Fruit fly (Drosophila melanogaster) whole organism, embryonic: ENCODE results near the gene Kaz-m1.
A peak's percentile ranks its signal among the peaks of the same experiment; 100 is the strongest.

Experiments used
- Asciz ChIP-seq: fragments of 200-800 bp; sonication (Bioruptor generic); optimal IDR thresholded peaks from 2 replicates; lab custom pipeline; 2017; ENCODE audit warnings: missing biosample characterization, mild to moderate bottlenecking, missing genetic modification characterization, missing genetic modification reagents
- Bgb ChIP-seq: fragments of 200-800 bp; sonication (Bioruptor generic); IDR thresholded peaks from 2 replicates; pipeline ENCODE4 v1.3.6; 2022; ENCODE audit warnings: missing biosample characterization, missing genetic modification characterization; ENCODE audit not compliant: partially characterized antibody
- Blimp-1 ChIP-seq: fragments of 200-800 bp; sonication (Bioruptor generic); optimal IDR thresholded peaks from 3 replicates; lab custom pipeline; 2018; ENCODE audit warnings: missing biosample characterization, missing genetic modification characterization, mild to moderate bottlenecking, moderate library complexity, missing genetic modification reagents
- C15 ChIP-seq: fragments of 200-800 bp; sonication (Bioruptor generic); IDR thresholded peaks from 3 replicates; pipeline ENCODE4 v1.3.6; 2022; ENCODE audit warnings: missing biosample characterization, missing genetic modification characterization
- CG10267 ChIP-seq: fragments of 200-800 bp; sonication (Bioruptor generic); optimal IDR thresholded peaks from 2 replicates; lab custom pipeline; 2018; ENCODE audit warnings: missing biosample characterization, mild to moderate bottlenecking, missing genetic modification characterization, moderate library complexity
- CG10565 ChIP-seq: fragments of 200-800 bp; sonication (Bioruptor generic); optimal IDR thresholded peaks from 3 replicates; lab custom pipeline; 2016; ENCODE audit warnings: missing biosample characterization, mild to moderate bottlenecking, missing genetic modification characterization
- CG12299 ChIP-seq: fragments of 200-800 bp; sonication (Bioruptor generic); optimal IDR thresholded peaks from 2 replicates; lab custom pipeline; 2018; ENCODE audit warnings: missing biosample characterization, mild to moderate bottlenecking, missing genetic modification characterization
- CG12391 ChIP-seq: fragments of 200-800 bp; sonication (Bioruptor generic); optimal IDR thresholded peaks from 3 replicates; lab custom pipeline; 2018; ENCODE audit warnings: missing biosample characterization, mild to moderate bottlenecking, missing genetic modification characterization, moderate library complexity
- CG14441 ChIP-seq: fragments of 200-800 bp; sonication (Bioruptor generic); IDR thresholded peaks from 2 replicates; pipeline ENCODE4 v1.3.6; 2022; ENCODE audit warnings: missing biosample characterization, missing genetic modification characterization
- CG15011 ChIP-seq: fragments of 200-800 bp; sonication (Bioruptor generic); optimal IDR thresholded peaks from 3 replicates; lab custom pipeline; 2018; ENCODE audit warnings: missing biosample characterization, mild to moderate bottlenecking, missing genetic modification characterization
- CG17612 ChIP-seq: fragments of 200-800 bp; sonication (Bioruptor generic); IDR thresholded peaks from 2 replicates; pipeline ENCODE4 v1.3.6; 2022; ENCODE audit warnings: missing biosample characterization, missing genetic modification characterization
- CG17802 ChIP-seq: fragments of 200-800 bp; sonication (Bioruptor generic); optimal IDR thresholded peaks from 2 replicates; lab custom pipeline; 2018; ENCODE audit warnings: missing biosample characterization, mild to moderate bottlenecking, missing genetic modification characterization, moderate library complexity
- CG1792 ChIP-seq: fragments of 200-800 bp; sonication (Bioruptor generic); optimal IDR thresholded peaks from 2 replicates; lab custom pipeline; 2016; ENCODE audit warnings: missing biosample characterization, missing genetic modification characterization
- CG18476 ChIP-seq: fragments of 200-800 bp; sonication (Bioruptor generic); optimal IDR thresholded peaks from 2 replicates; lab custom pipeline; 2016; ENCODE audit warnings: missing biosample characterization, mild to moderate bottlenecking, missing genetic modification characterization
- CG2120 ChIP-seq: fragments of 200-800 bp; sonication (Bioruptor generic); optimal IDR thresholded peaks from 3 replicates; lab custom pipeline; 2016; ENCODE audit warnings: missing biosample characterization, missing genetic modification characterization
- CG3065 ChIP-seq: fragments of 200-800 bp; sonication (Bioruptor generic); optimal IDR thresholded peaks from 2 replicates; lab custom pipeline; 2016; ENCODE audit warnings: missing biosample characterization, missing genetic modification characterization
- CG3163 ChIP-seq: fragments of 200-800 bp; sonication (Bioruptor generic); optimal IDR thresholded peaks from 3 replicates; lab custom pipeline; 2016; ENCODE audit warnings: missing biosample characterization, missing genetic modification characterization
- CG3281 ChIP-seq: fragments of 200-800 bp; sonication (Bioruptor generic); optimal IDR thresholded peaks from 3 replicates; lab custom pipeline; 2017; ENCODE audit warnings: missing biosample characterization, mild to moderate bottlenecking, missing genetic modification characterization
- CG34376 ChIP-seq: fragments of 200-800 bp; sonication (Bioruptor generic); optimal IDR thresholded peaks from 2 replicates; lab custom pipeline; 2018; ENCODE audit warnings: missing biosample characterization, mild to moderate bottlenecking, missing genetic modification characterization
- CG4282 ChIP-seq: fragments of 200-800 bp; sonication (Bioruptor generic); optimal IDR thresholded peaks from 2 replicates; lab custom pipeline; 2016; ENCODE audit warnings: missing biosample characterization, missing genetic modification characterization
- CG6254 ChIP-seq: fragments of 200-800 bp; sonication (Bioruptor generic); optimal IDR thresholded peaks from 3 replicates; lab custom pipeline; 2017; ENCODE audit warnings: mild to moderate bottlenecking, missing biosample characterization, missing genetic modification reagents, missing genetic modification characterization
- CG6689 ChIP-seq: fragments of 200-800 bp; sonication (Bioruptor generic); IDR thresholded peaks from 2 replicates; pipeline ENCODE4 v1.3.6; 2022; ENCODE audit warnings: missing biosample characterization, missing genetic modification characterization
- CG7839 ChIP-seq: fragments of 200-800 bp; sonication (Bioruptor generic); optimal IDR thresholded peaks from 3 replicates; lab custom pipeline; 2018; ENCODE audit warnings: missing biosample characterization, mild to moderate bottlenecking, missing genetic modification characterization, moderate library complexity
- CG9215 ChIP-seq: fragments of 200-800 bp; sonication (Bioruptor generic); IDR thresholded peaks from 2 replicates; pipeline ENCODE4 v1.3.6; 2022; ENCODE audit warnings: missing biosample characterization, missing genetic modification characterization
- CG9437 ChIP-seq: fragments of 200-800 bp; sonication (Bioruptor generic); optimal IDR thresholded peaks from 2 replicates; lab custom pipeline; 2018; ENCODE audit warnings: missing biosample characterization, mild to moderate bottlenecking, missing genetic modification characterization
- Ets97D ChIP-seq: fragments of 200-800 bp; sonication (Bioruptor generic); optimal IDR thresholded peaks from 3 replicates; lab custom pipeline; 2016; ENCODE audit warnings: missing biosample characterization, missing genetic modification characterization
- Hr39 ChIP-seq: fragments of >200 bp; optimal IDR thresholded peaks from 2 replicates; lab custom pipeline; 2017
- Lpt ChIP-seq: fragments of >200 bp; optimal IDR thresholded peaks from 2 replicates; lab custom pipeline; 2018; ENCODE audit warnings: missing biosample characterization, missing genetic modification characterization
- Mes4 ChIP-seq: fragments of 200-800 bp; sonication (Bioruptor generic); optimal IDR thresholded peaks from 2 replicates; lab custom pipeline; 2016; ENCODE audit warnings: missing biosample characterization, missing genetic modification characterization
- Nf-YC ChIP-seq: fragments of 200-800 bp; optimal IDR thresholded peaks from 3 replicates; lab custom pipeline; 2019; ENCODE audit warnings: missing biosample characterization, mild to moderate bottlenecking, missing genetic modification characterization, moderate library complexity
- Side ChIP-seq: fragments of 200-800 bp; sonication (Bioruptor generic); optimal IDR thresholded peaks from 2 replicates; lab custom pipeline; 2016; ENCODE audit warnings: missing biosample characterization, missing genetic modification characterization
- Sin3A ChIP-seq: fragments of >200 bp; optimal IDR thresholded peaks from 2 replicates; lab custom pipeline; 2018
- Sry-δ ChIP-seq: fragments of 200-800 bp; sonication (Bioruptor generic); optimal IDR thresholded peaks from 2 replicates; lab custom pipeline; 2016; ENCODE audit warnings: missing biosample characterization, missing genetic modification characterization
- Vsx1 ChIP-seq: fragments of 200-800 bp; sonication (Bioruptor generic); optimal IDR thresholded peaks from 2 replicates; lab custom pipeline; 2017; ENCODE audit warnings: missing biosample characterization, mild to moderate bottlenecking, missing genetic modification characterization, missing genetic modification reagents
- bbx ChIP-seq: fragments of 200-800 bp; sonication (Bioruptor generic); IDR thresholded peaks from 2 replicates; pipeline ENCODE4 v1.3.6; 2022; ENCODE audit warnings: missing biosample characterization, missing genetic modification characterization; ENCODE audit not compliant: partially characterized antibody
- bowl ChIP-seq: fragments of 200-800 bp; sonication (Bioruptor generic); IDR thresholded peaks from 2 replicates; pipeline ENCODE4 v1.3.6; 2022; ENCODE audit warnings: missing biosample characterization, missing genetic modification characterization
- chif ChIP-seq, 2 experiments: fragments of 200-800 bp; sonication (Bioruptor generic); optimal IDR thresholded peaks; 3 replicates each; lab custom pipeline; 2016; ENCODE audit warnings: missing biosample characterization in 2 of 2, missing genetic modification characterization in 2 of 2
- jumu ChIP-seq: fragments of 200-800 bp; sonication (Bioruptor generic); optimal IDR thresholded peaks from 3 replicates; lab custom pipeline; 2016; ENCODE audit warnings: missing biosample characterization, missing genetic modification characterization
- lbe ChIP-seq: fragments of 200-800 bp; sonication (Bioruptor generic); optimal IDR thresholded peaks from 2 replicates; lab custom pipeline; 2016; ENCODE audit warnings: missing biosample characterization, mild to moderate bottlenecking, missing genetic modification characterization
- lmd ChIP-seq: fragments of 200-800 bp; sonication (Bioruptor generic); IDR thresholded peaks from 2 replicates; pipeline ENCODE4 v1.3.6; 2022; ENCODE audit warnings: missing biosample characterization, missing genetic modification characterization
- lola ChIP-seq, 3 experiments: fragments of >200 bp in 2 of 3; fragments of 200-800 bp in 1 of 3; sonication (Bioruptor generic) in 1 of 3; optimal IDR thresholded peaks; 2 replicates each; lab custom pipeline; 2017 to 2019; ENCODE audit warnings: missing biosample characterization in 3 of 3, missing genetic modification characterization in 3 of 3, mild to moderate bottlenecking in 1 of 3, moderate library complexity in 1 of 3
- row ChIP-seq: fragments of 200-800 bp; sonication (Bioruptor generic); IDR thresholded peaks from 3 replicates; pipeline ENCODE4 v1.3.6; 2022; ENCODE audit warnings: missing biosample characterization, missing genetic modification characterization
- sens-2 ChIP-seq: fragments of 200-800 bp; sonication (Bioruptor generic); IDR thresholded peaks from 2 replicates; pipeline ENCODE4 v1.3.6; 2022; ENCODE audit warnings: missing biosample characterization, missing genetic modification characterization
- seq ChIP-seq: fragments of 200-800 bp; sonication (Bioruptor generic); IDR thresholded peaks from 2 replicates; pipeline ENCODE4 v1.3.6; 2022; ENCODE audit warnings: missing biosample characterization, missing genetic modification characterization
- slbo ChIP-seq: fragments of 200-800 bp; sonication (Bioruptor generic); IDR thresholded peaks from 2 replicates; pipeline ENCODE4 v1.3.6; 2022; ENCODE audit warnings: missing biosample characterization, missing genetic modification characterization
- so ChIP-seq: fragments of 200-800 bp; sonication (Bioruptor generic); IDR thresholded peaks from 3 replicates; pipeline ENCODE4 v1.3.6; 2022; ENCODE audit warnings: missing biosample characterization, missing genetic modification characterization
- stwl ChIP-seq: fragments of 200-800 bp; sonication (Bioruptor generic); optimal IDR thresholded peaks from 3 replicates; lab custom pipeline; 2018; ENCODE audit warnings: missing biosample characterization, mild to moderate bottlenecking, missing genetic modification characterization, moderate library complexity
- tap ChIP-seq: fragments of 200-800 bp; optimal IDR thresholded peaks from 3 replicates; lab custom pipeline; 2019; ENCODE audit warnings: missing biosample characterization, mild to moderate bottlenecking, missing genetic modification characterization, moderate library complexity
- trh ChIP-seq: fragments of 200-800 bp; sonication (Bioruptor generic); optimal IDR thresholded peaks from 2 replicates; lab custom pipeline; 2016; ENCODE audit warnings: missing biosample characterization, missing genetic modification characterization
- wor ChIP-seq: fragments of 200-800 bp; sonication (Bioruptor generic); IDR thresholded peaks from 2 replicates; pipeline ENCODE4 v1.3.6; 2022; ENCODE audit warnings: missing biosample characterization, missing genetic modification characterization

The Kaz-m1 gene

DNA sequence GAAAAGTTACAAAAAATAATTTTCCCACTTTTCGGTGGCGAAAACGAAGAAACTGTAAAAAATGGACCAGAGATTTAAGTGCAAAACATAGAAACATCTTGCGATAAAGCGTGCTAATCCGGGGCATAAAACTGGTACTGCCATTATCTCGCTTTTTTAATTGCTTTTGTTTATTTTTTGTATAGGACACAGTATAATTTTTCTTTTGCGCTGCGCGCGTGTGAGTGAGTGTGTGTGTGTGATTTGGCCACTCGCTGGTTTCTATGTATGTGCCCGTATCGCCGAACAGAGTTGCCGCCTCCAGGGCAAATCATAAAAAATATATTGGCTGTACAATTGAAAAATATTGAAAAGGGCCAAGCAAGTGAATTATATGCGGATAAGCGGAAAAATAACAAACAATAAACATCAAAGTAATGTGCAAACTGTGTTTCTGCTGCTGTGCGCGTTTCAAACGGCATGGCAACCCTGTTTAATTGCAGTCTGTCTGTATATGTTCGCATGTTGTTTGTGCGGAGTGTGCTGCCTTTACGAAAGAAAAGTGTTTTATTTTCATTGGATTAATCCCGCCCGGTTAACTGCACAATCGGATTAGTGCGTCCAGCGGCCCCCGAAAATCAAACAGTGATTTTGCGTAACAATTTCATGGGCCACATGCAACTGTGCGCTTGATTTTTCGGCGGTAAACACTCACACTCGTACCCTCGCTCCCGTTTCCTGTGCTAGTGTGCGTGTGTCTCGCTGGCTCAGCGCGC, 27.8 kb downstream of the Kaz-m1 start (continued):
- TF ChIP-seq Side (GFP tag; lab: Kevin White, UChicago) (peak; percentile 97), CG14441 (GFP tag; lab: Robert Waterston, UW) (peak; percentile 99), CG12299 (tag; lab: Kevin White, UChicago) (peak; percentile 77), CG10565 (GFP tag; lab: Kevin White, UChicago) (peak; percentile 90), chif (GFP tag; optimal IDR thresholded peaks at IDR 0.05; lab: Kevin White, UChicago) (peak; percentile 96 to 97), Bgb (GFP tag; lab: Robert Waterston, UW) (no peak), CG6689 (GFP tag; lab: Robert Waterston, UW) (peak; percentile 96), CG12391 (peak; percentile 96), CG3281 (GFP tag; lab: Kevin White, UChicago) (peak; percentile 96), stwl (tag; lab: Kevin White, UChicago) (peak; percentile 55), CG15011 (GFP tag; lab: Kevin White, UChicago) (peak; percentile 89), Mes4 (GFP tag; lab: Kevin White, UChicago) (peak; percentile 96), CG7839 (peak; percentile 96), CG3163 (GFP tag; lab: Kevin White, UChicago) (peak; percentile 88), lmd (GFP tag; lab: Robert Waterston, UW) (peak; percentile 97), CG2120 (GFP tag; lab: Kevin White, UChicago) (peak; percentile 98), tap (tag; lab: Kevin White, UChicago) (peak; percentile 85), CG1792 (GFP tag; lab: Kevin White, UChicago) (peak; percentile 95), CG17802 (tag; lab: Kevin White, UChicago) (peak; percentile 89), Blimp-1 (peak; percentile 93), CG17612 (GFP tag; lab: Robert Waterston, UW) (peak; percentile 96), Lpt (GFP tag; lab: Kevin White, UChicago) (no peak), CG34376 (GFP tag; lab: Kevin White, UChicago) (peak; percentile 69), Vsx1 (GFP tag; lab: Kevin White, UChicago) (no peak), CG10267 (tag; lab: Kevin White, UChicago) (peak; percentile 82), sens-2 (GFP tag; lab: Robert Waterston, UW) (peak; percentile 96), wor (GFP tag; lab: Robert Waterston, UW) (peak; percentile 95), CG9437 (GFP tag; lab: Kevin White, UChicago) (peak; percentile 89), trh (GFP tag; lab: Kevin White, UChicago) (peak; percentile 91), row (peak; percentile 97), Asciz (GFP tag; lab: Kevin White, UChicago) (peak; percentile 92), CG4282 (GFP tag; lab: Kevin White, UChicago) (peak; percentile 94), Nf-YC (peak; percentile 76), CG3065 (GFP tag; lab: Kevin White, UChicago) (peak; percentile 94), CG18476 (GFP tag; lab: Kevin White, UChicago) (peak; percentile 94), CG6254 (GFP tag; lab: Kevin White, UChicago) (peak; percentile 93), bowl (GFP tag; lab: Robert Waterston, UW) (peak; percentile 88), lbe (GFP tag; lab: Kevin White, UChicago) (peak; percentile 92), jumu (GFP tag; lab: Kevin White, UChicago) (peak; percentile 97), Ets97D (peak; percentile 91), Sry-δ (GFP tag; lab: Kevin White, UChicago) (peak; percentile 66), so (GFP tag; lab: Robert Waterston, UW) (peak; percentile 95), seq (GFP tag; lab: Robert Waterston, UW) (peak; percentile 97), CG9215 (GFP tag; lab: Robert Waterston, UW) (peak; percentile 93), C15 (peak; percentile 85), Sin3A (peak; percentile 25), bbx (GFP tag; lab: Robert Waterston, UW) (no peak), Hr39 (lab: Kevin White, UChicago) (no peak), lola (GFP tag; optimal IDR thresholded peaks at IDR 0.05; lab: Kevin White, UChicago) (peak in 1 of 3 experiments; percentile 92), slbo (GFP tag; lab: Robert Waterston, UW) (peak; percentile 98)
